Fruit fly (Drosophila melanogaster): ENCODE results near the gene CG9121.

Gene CG9121

dm6 chr2L:5059645-5060254, 8.9 kb upstream of the CG9121 start, which contains the start of gene Rpn11 (continued):
- TF ChIP-seq CG9817 (tag; optimal IDR thresholded peaks at IDR 0.05), result peak; percentile 67
- TF ChIP-seq Oaz (GFP tag; IDR thresholded peaks at IDR 0.05), result no peak
- TF ChIP-seq CG18476 (GFP tag; optimal IDR thresholded peaks at IDR 0.05), result peak; percentile 37
- TF ChIP-seq CG10209 (GFP tag; optimal IDR thresholded peaks at IDR 0.05), result peak; percentile 58
- TF ChIP-seq sug (tag; optimal IDR thresholded peaks at IDR 0.05), result peak; percentile 78
- peak; percentile 7 for TF ChIP-seq shn (GFP tag; optimal IDR thresholded peaks at IDR 0.05)
- TF ChIP-seq C15 (GFP tag; IDR thresholded peaks at IDR 0.05), result no peak
- no peak for TF ChIP-seq CG10274 (GFP tag; optimal IDR thresholded peaks at IDR 0.05)
- no peak for TF ChIP-seq CG9609 (GFP tag; optimal IDR thresholded peaks at IDR 0.05)
- peak; percentile 35 for TF ChIP-seq CG18619 (GFP tag; optimal IDR thresholded peaks at IDR 0.05)
- 0 out of 2 replicates have a peak, but pooled peaks have one; percentile 38 for TF ChIP-seq CG2129 (GFP tag; IDR thresholded peaks at IDR 0.05; ENCODE audit: partially characterized antibody)
- peak; percentile 87 for TF ChIP-seq MESR4 (GFP tag; optimal IDR thresholded peaks at IDR 0.05)
- TF ChIP-seq CG4854 (GFP tag; optimal IDR thresholded peaks at IDR 0.05), result peak; percentile 19
- TF ChIP-seq cwo (GFP tag; optimal IDR thresholded peaks at IDR 0.05), result peak; percentile 27
- TF ChIP-seq CG13424 (tag; optimal IDR thresholded peaks at IDR 0.05), result peak; percentile 70
- no peak for TF ChIP-seq chinmo (GFP tag; IDR thresholded peaks at IDR 0.05; ENCODE audit: partially characterized antibody)
- no peak for TF ChIP-seq CG6791 (GFP tag; IDR thresholded peaks at IDR 0.05; ENCODE audit: partially characterized antibody)
- TF ChIP-seq CG18262 (tag; optimal IDR thresholded peaks at IDR 0.05), result peak; percentile 78
- no peak for TF ChIP-seq Mes4 (GFP tag; optimal IDR thresholded peaks at IDR 0.05)
- peak; percentile 41; the same call in 1 of the 3 replicates for TF ChIP-seq B-H1 (GFP tag; IDR thresholded peaks at IDR 0.05)
- no peak for TF ChIP-seq gcm2 (GFP tag; optimal IDR thresholded peaks at IDR 0.05)
- TF ChIP-seq Eip74EF (GFP tag; optimal IDR thresholded peaks at IDR 0.05), result peak in 1 of 2 experiments; percentile 37
- TF ChIP-seq slou (GFP tag; optimal IDR thresholded peaks at IDR 0.05), result peak; percentile 49
- TF ChIP-seq Fer3 (tag; optimal IDR thresholded peaks at IDR 0.05), result peak; percentile 66
- TF ChIP-seq CG12155 (GFP tag; optimal IDR thresholded peaks at IDR 0.05), result peak; percentile 71
- peak; percentile 41 for TF ChIP-seq Fer2 (tag; optimal IDR thresholded peaks at IDR 0.05)
- peak; percentile 31 for TF ChIP-seq Atf-2 (GFP tag; optimal IDR thresholded peaks at IDR 0.05)
- peak; percentile 68 for TF ChIP-seq CG13296 (GFP tag; optimal IDR thresholded peaks at IDR 0.05)
- no peak for TF ChIP-seq CG2199 (GFP tag; IDR thresholded peaks at IDR 0.05)
- peak; percentile 30 for TF ChIP-seq zen (tag; optimal IDR thresholded peaks at IDR 0.05)
- peak; percentile 97 for TF ChIP-seq Sry-β (GFP tag; optimal IDR thresholded peaks at IDR 0.05)
- TF ChIP-seq ase (GFP tag; IDR thresholded peaks at IDR 0.05), result no peak
- TF ChIP-seq CG7372 (GFP tag; IDR thresholded peaks at IDR 0.05), result no peak
- TF ChIP-seq chif (GFP tag; optimal IDR thresholded peaks at IDR 0.05), result peak; percentile 16 to 47
- TF ChIP-seq Elba2 (GFP tag; optimal IDR thresholded peaks at IDR 0.05), result peak; percentile 4
- peak; percentile 49 for TF ChIP-seq bab2 (GFP tag; optimal IDR thresholded peaks at IDR 0.05)
- TF ChIP-seq trh (GFP tag; optimal IDR thresholded peaks at IDR 0.05), result peak; percentile 36
- no peak for TF ChIP-seq CG10321 (GFP tag; IDR thresholded peaks at IDR 0.05)
- peak; percentile 80 for TF ChIP-seq nmo (GFP tag; optimal IDR thresholded peaks at IDR 0.05)
- no peak for TF ChIP-seq Ravus (GFP tag; IDR thresholded peaks at IDR 0.05)
- peak; percentile 35 for TF ChIP-seq CG6689 (GFP tag; IDR thresholded peaks at IDR 0.05)
- no peak for TF ChIP-seq Atf6 (GFP tag; IDR thresholded peaks at IDR 0.05)
- TF ChIP-seq croc (GFP tag; conservative IDR thresholded peaks at IDR 0.05), result peak; percentile 21; the same call in 1 of the 3 replicates
- TF ChIP-seq Deaf1 (tag; optimal IDR thresholded peaks at IDR 0.05), result peak; percentile 26
- peak; percentile 81 for TF ChIP-seq Med (GFP tag)
- TF ChIP-seq maf-S (GFP tag; optimal IDR thresholded peaks at IDR 0.05), result peak; percentile 25
- TF ChIP-seq CG11723 (GFP tag; optimal IDR thresholded peaks at IDR 0.05), result peak; percentile 30
- 0 out of 3 replicates have a peak, but pooled peaks have one; percentile 8 for TF ChIP-seq dysf (GFP tag; IDR thresholded peaks at IDR 0.05)
- 0 out of 2 replicates have a peak, but pooled peaks have one; percentile 9 for TF ChIP-seq CG31224 (GFP tag; IDR thresholded peaks at IDR 0.05)

Data from whole organism, embryonic.